Comparison of ENCODE assay signal across 2 worm cellular contexts in genomic region chrX:8489415-8489814, ce11.
TF ChIP-seq lines count a peak whose summit lies in the region.

No protein-coding gene starts in this region.

TF ChIP-seq in whole organism, L1 larva, 84 proteins besides CTCF, POLR2A, EP300 and RAD21:
- TF ChIP-seq mdl-1 (tag; optimal IDR thresholded peaks at IDR 0.05; lab: Kevin White, UChicago) = no peak
- TF ChIP-seq blmp-1 (tag; optimal IDR thresholded peaks at IDR 0.05; lab: Kevin White, UChicago) = no peak
- TF ChIP-seq snu-23 (GFP tag; optimal IDR thresholded peaks at IDR 0.05; lab: Kevin White, UChicago) = no peak
- no peak for TF ChIP-seq fkh-4 (tag; optimal IDR thresholded peaks at IDR 0.05; lab: Kevin White, UChicago; ENCODE audit: borderline replicate concordance)
- TF ChIP-seq ceh-88 (GFP tag; IDR thresholded peaks at IDR 0.05; lab: Robert Waterston, UW) = no peak
- no peak for TF ChIP-seq unc-62 (GFP tag; optimal IDR thresholded peaks at IDR 0.05; lab: Kevin White, UChicago)
- TF ChIP-seq fkh-8 (tag; optimal IDR thresholded peaks at IDR 0.05; lab: Kevin White, UChicago) = no peak
- TF ChIP-seq grh-1 (GFP tag; IDR thresholded peaks at IDR 0.05; lab: Robert Waterston, UW) = no peak
- no peak for TF ChIP-seq efl-1 (optimal IDR thresholded peaks at IDR 0.05; lab: Kevin White, UChicago)
- TF ChIP-seq efl-1 (GFP tag; optimal IDR thresholded peaks at IDR 0.05 in 1 of 2; lab: Kevin White, UChicago) = peak in 1 of 2 experiments; percentile 40
- no peak for TF ChIP-seq elt-2 (tag; optimal IDR thresholded peaks at IDR 0.05; lab: Kevin White, UChicago)
- peak; percentile 51 for TF ChIP-seq nhr-85 (tag; lab: Kevin White, UChicago)
TF ChIP-seq in whole organism, L1 larva: peak in this region for 2.

TF ChIP-seq in whole organism, L4 larva, 104 proteins besides CTCF, POLR2A, EP300 and RAD21:
- TF ChIP-seq ZK546.5 (tag; optimal IDR thresholded peaks at IDR 0.05; lab: Kevin White, UChicago) (no peak), unc-62 (GFP tag; optimal IDR thresholded peaks at IDR 0.05 in 1 of 2; lab: Kevin White, UChicago) (peak in 1 of 2 experiments; percentile 92), unc-62 (tag; optimal IDR thresholded peaks at IDR 0.05; lab: Kevin White, UChicago) (no peak), aha-1 (tag; lab: Kevin White, UChicago) (peak; percentile 52)

Comparison
In these comparisons a context has a peak if more than half of its experiments do, and no peak if none do; other contexts are left out.
1. Of the 29 proteins assayed by ChIP-seq in both whole organism, L4 larva and whole organism, L1 larva: peak only in whole organism, L4 larva: aha-1; only in whole organism, L1 larva: none; in both: none; in neither: 27; mixed calls (peak in some experiments, not most) for 1.